Worm (Caenorhabditis elegans) whole organism, L4/young adult: ENCODE results near the gene W06A7.4.

Experiments
- W03F9.2 ChIP-seq: fragments of 150-350 bp; optimal IDR thresholded peaks from 2 replicates; lab custom pipeline; 2014; ENCODE audit warnings: missing biosample characterization, missing genetic modification characterization
- dao-5 ChIP-seq: sonication (generic microtip); optimal IDR thresholded peaks from 2 replicates; lab custom pipeline; 2016; ENCODE audit warnings: missing genotype, missing genetic modification characterization, moderate library complexity, missing compliant biosample characterization

DNA sequence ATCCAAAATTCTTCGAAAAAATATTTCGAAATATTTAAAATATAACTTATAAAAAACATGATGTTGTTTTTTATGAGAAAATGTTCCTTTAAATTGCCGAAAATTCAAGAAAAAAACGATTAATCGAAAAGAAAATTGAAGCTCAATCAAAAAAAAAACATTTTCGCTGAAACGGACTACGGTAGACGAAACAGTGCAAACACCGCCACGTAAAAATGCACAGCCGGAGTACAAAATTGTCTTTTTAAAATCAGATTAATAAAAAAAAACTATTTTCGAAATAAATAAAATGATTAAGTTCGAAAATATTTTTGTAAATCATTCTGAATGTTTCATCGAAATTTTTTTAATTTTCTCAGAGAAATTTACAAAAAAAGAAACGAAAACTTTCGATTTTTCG lies 10.7 kb upstream of the W06A7.4 start:
- TF ChIP-seq dao-5 (no peak), W03F9.2 (tag; lab: Kevin White, UChicago) (no peak)
